Worm (Caenorhabditis elegans) whole organism, L3 larva: ENCODE measurements around the gene fbxc-27.

Experiments
- ama-1 ChIP-seq: fragments of 150-350 bp; optimal IDR thresholded peaks from 2 replicates; lab custom pipeline; 2018
- egl-27 ChIP-seq: sonication (generic microtip); optimal IDR thresholded peaks from 4 replicates; lab custom pipeline; 2017; ENCODE audit warnings: missing biosample characterization, missing genetic modification reagents, missing genetic modification characterization
- elt-3 ChIP-seq, 3 experiments: fragments of 150-350 bp in 1 of 3; sonication (generic microtip) in 2 of 3; optimal IDR thresholded peaks; 2 replicates in 2 of 3; 4 replicates in 1 of 3; lab custom pipeline; 2014 to 2017; ENCODE audit warnings: missing biosample characterization in 3 of 3, missing genetic modification characterization in 3 of 3
- fkh-10 ChIP-seq: sonication (generic microtip); optimal IDR thresholded peaks from 2 replicates; lab custom pipeline; 2017; ENCODE audit warnings: missing biosample characterization, missing genetic modification reagents, missing genetic modification characterization
- mdl-1 ChIP-seq: fragments of 150-350 bp; optimal IDR thresholded peaks from 2 replicates; lab custom pipeline; 2014; ENCODE audit warnings: missing biosample characterization, missing genetic modification characterization
- mml-1 ChIP-seq: fragments of 150-350 bp; sonication (generic microtip); optimal IDR thresholded peaks from 3 replicates; lab custom pipeline; 2014; ENCODE audit warnings: missing biosample characterization, missing genetic modification characterization
- nhr-237 ChIP-seq: fragments of 150-350 bp; optimal IDR thresholded peaks from 2 replicates; lab custom pipeline; 2014; ENCODE audit warnings: missing biosample characterization, missing genetic modification characterization
- nhr-28 ChIP-seq: fragments of 150-350 bp; optimal IDR thresholded peaks from 2 replicates; lab custom pipeline; 2014; ENCODE audit warnings: missing biosample characterization, missing genetic modification characterization
- sea-2 ChIP-seq: fragments of 150-350 bp; sonication (generic microtip); optimal IDR thresholded peaks from 4 replicates; lab custom pipeline; 2014; ENCODE audit warnings: missing biosample characterization, missing genetic modification reagents, missing genetic modification characterization
- unc-39 ChIP-seq: sonication (generic microtip); optimal IDR thresholded peaks from 4 replicates; lab custom pipeline; 2017; ENCODE audit warnings: missing biosample characterization, missing genetic modification characterization

Gene fbxc-27

DNA sequence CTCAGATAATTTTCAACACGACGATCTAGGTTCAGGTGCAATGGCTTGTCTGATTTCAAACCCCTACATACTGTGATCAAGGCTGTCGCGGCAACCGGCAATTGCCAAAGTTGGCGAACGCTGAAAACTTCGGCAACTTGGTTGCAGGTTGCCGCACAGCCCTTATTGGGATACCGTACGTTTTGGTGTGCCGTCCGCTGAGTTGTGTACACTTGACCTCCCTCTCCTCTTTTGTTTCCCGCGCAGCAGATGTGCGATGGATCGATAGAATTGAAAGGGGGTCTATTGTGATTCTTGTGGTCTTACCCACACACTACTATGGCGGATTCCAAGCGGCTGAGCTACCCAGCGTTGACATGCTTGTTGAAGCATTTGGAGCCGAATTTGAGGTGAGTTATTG, 50.6 kb downstream of the fbxc-27 start, which contains the start of the genes C32B5.18 and C32B5.7:
TSS of gene C32B5.18 (plus strand) at position 301 of the 400 bp plus-strand sequence.
TSS of gene C32B5.7 (plus strand) at position 311 of the 400 bp plus-strand sequence.
- TF ChIP-seq sea-2 (GFP tag; lab: Kevin White, UChicago) (no peak), elt-3 (tag; optimal IDR thresholded peaks at IDR 0.05; lab: Kevin White, UChicago) (no peak), fkh-10 (no peak), nhr-237 (tag; lab: Kevin White, UChicago) (no peak), mdl-1 (tag; lab: Kevin White, UChicago) (no peak), nhr-28 (tag; lab: Kevin White, UChicago) (no peak), mml-1 (tag; lab: Kevin White, UChicago) (no peak), egl-27 (tag; lab: Kevin White, UChicago) (no peak), ama-1 (no peak), unc-39 (tag; lab: Kevin White, UChicago) (no peak)
